Fruit fly (Drosophila melanogaster): ENCODE measurements around the gene red.

red gene

DNA sequence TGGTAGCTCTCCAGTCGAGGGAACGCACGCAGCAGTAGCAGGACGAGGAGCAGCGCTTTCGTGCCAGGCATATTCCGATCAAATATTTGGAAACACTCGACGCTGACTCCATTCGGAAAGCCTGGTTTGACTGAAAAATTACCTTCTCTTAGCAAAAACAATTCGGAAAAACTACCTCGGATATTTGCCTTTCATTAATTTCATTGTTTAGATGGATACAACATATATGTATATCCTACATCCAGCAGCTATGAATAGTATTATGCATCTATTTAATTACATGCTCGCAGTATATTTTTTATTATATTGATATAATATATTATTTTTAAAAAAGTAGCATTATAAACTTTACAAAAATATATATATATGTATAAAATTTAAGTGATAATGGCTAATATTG, 27.8 kb upstream of the red start, which contains the start of gene CG14840:
TSS of gene CG14840 (minus strand) at position 101 of the 400 bp plus-strand sequence.
- TF ChIP-seq rn (GFP tag; IDR thresholded peaks at IDR 0.05) (no peak), CG15710 (tag; optimal IDR thresholded peaks at IDR 0.05) (no peak), D1 (tag; optimal IDR thresholded peaks at IDR 0.05) (no peak), CG8159 (tag; optimal IDR thresholded peaks at IDR 0.05) (no peak), CG9948 (tag; optimal IDR thresholded peaks at IDR 0.05) (no peak), Pif1B (GFP tag; optimal IDR thresholded peaks at IDR 0.05) (no peak), CG10348 (GFP tag; IDR thresholded peaks at IDR 0.05) (no peak), CG17806 (tag; optimal IDR thresholded peaks at IDR 0.05) (no peak)

dm6 chr3R:14262087-14262486, 26.8 kb upstream of the red start, which contains the start of the genes CG14839 and CG14841:
TSS of gene CG14839 (plus strand) at chr3R:14262387.
TSS of gene CG14841 (minus strand) at chr3R:14262418.
- TF ChIP-seq CG4496 (GFP tag; IDR thresholded peaks at IDR 0.05) (no peak), CG14655 (GFP tag; optimal IDR thresholded peaks at IDR 0.05) (no peak), EcR (GFP tag; optimal IDR thresholded peaks at IDR 0.05) (no peak), fd96Ca (GFP tag; IDR thresholded peaks at IDR 0.05) (no peak), CG13204 (GFP tag; optimal IDR thresholded peaks at IDR 0.05) (no peak), CG12605 (GFP tag; IDR thresholded peaks at IDR 0.05) (no peak), CG9948 (tag; optimal IDR thresholded peaks at IDR 0.05) (no peak), CG8301 (tag; optimal IDR thresholded peaks at IDR 0.05) (no peak), CG8159 (tag; optimal IDR thresholded peaks at IDR 0.05) (no peak)

DNA sequence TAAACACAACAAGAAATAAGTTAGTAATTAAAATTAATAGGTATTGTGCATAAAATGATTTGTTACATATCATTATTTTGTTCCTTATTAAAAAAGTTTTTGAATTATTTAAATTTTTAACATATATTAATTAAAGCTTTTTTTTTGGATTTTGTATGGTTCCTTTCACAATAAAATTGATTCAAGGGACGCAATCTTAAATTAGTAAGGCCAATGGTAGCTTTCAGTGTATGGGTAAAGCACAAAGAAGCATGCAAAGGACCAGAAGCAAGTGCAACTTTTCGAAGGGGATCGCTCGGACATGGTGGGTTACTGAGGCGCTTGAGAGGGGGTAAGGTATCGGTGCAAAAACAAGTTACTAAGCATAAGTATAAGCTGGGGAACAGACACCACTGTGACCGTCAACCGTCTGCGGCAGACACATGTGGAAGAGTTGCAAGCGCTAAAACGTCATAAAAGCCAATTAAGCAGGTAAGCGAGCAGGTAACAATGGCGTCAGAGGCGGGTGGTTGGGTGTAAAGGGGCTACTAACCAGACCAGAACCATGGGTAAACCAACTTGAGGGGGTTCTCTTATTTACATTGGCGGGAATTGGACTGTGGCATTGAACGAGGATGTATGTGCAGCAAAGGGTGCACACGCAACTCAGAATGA, 13.2 kb upstream of the red start:
- TF ChIP-seq CG10348 (GFP tag; IDR thresholded peaks at IDR 0.05) = no peak
- TF ChIP-seq CG13204 (GFP tag; optimal IDR thresholded peaks at IDR 0.05) = peak; percentile 32
- TF ChIP-seq CG12605 (GFP tag; IDR thresholded peaks at IDR 0.05) = no peak
- peak; percentile 76 for TF ChIP-seq CG8159 (tag; optimal IDR thresholded peaks at IDR 0.05)
- TF ChIP-seq CG4496 (GFP tag; IDR thresholded peaks at IDR 0.05) = 0 out of 3 replicates have a peak, but pooled peaks have one; percentile 23
- TF ChIP-seq CG17806 (tag; optimal IDR thresholded peaks at IDR 0.05) = peak; percentile 66
- peak; percentile 51 for TF ChIP-seq EcR (GFP tag; optimal IDR thresholded peaks at IDR 0.05)
- no peak for TF ChIP-seq Ets98B (GFP tag; IDR thresholded peaks at IDR 0.05)
- TF ChIP-seq CG34367 (tag; optimal IDR thresholded peaks at IDR 0.05) = peak; percentile 52
- peak; percentile 64 for TF ChIP-seq CG15710 (tag; optimal IDR thresholded peaks at IDR 0.05)

dm6 chr3R:14277894-14278522, 10.9 kb upstream of the red start:
- TF ChIP-seq EcR (GFP tag; optimal IDR thresholded peaks at IDR 0.05) = peak; percentile 72
- TF ChIP-seq CG8159 (tag; optimal IDR thresholded peaks at IDR 0.05) = peak; percentile 98
- TF ChIP-seq CG14655 (GFP tag; optimal IDR thresholded peaks at IDR 0.05) = peak; percentile 97
- TF ChIP-seq CG4496 (GFP tag; IDR thresholded peaks at IDR 0.05) = peak; percentile 97
- peak; percentile 98 for TF ChIP-seq CG15710 (tag; optimal IDR thresholded peaks at IDR 0.05)
- peak; percentile 94 for TF ChIP-seq CG34367 (tag; optimal IDR thresholded peaks at IDR 0.05)
- TF ChIP-seq CG8301 (tag; optimal IDR thresholded peaks at IDR 0.05) = peak; percentile 96
- TF ChIP-seq CG17806 (tag; optimal IDR thresholded peaks at IDR 0.05) = peak; percentile 97
- TF ChIP-seq CG32121 (GFP tag; IDR thresholded peaks at IDR 0.05) = peak; percentile 98
- TF ChIP-seq CG9948 (tag; optimal IDR thresholded peaks at IDR 0.05) = peak; percentile 97
- TF ChIP-seq Pif1B (GFP tag; optimal IDR thresholded peaks at IDR 0.05) = peak; percentile 98
- peak; percentile 97 for TF ChIP-seq Ets98B (GFP tag; IDR thresholded peaks at IDR 0.05)
- TF ChIP-seq CG12605 (GFP tag; IDR thresholded peaks at IDR 0.05) = peak; percentile 97
- peak; percentile 96 for TF ChIP-seq fd96Ca (GFP tag; IDR thresholded peaks at IDR 0.05)
- peak; percentile 96 for TF ChIP-seq rn (GFP tag; IDR thresholded peaks at IDR 0.05)
- peak; percentile 90 for TF ChIP-seq gl (tag; optimal IDR thresholded peaks at IDR 0.05)
- peak; percentile 77 for TF ChIP-seq CG10348 (GFP tag; IDR thresholded peaks at IDR 0.05)
- peak; percentile 97 for TF ChIP-seq D1 (tag; optimal IDR thresholded peaks at IDR 0.05)
- TF ChIP-seq Snoo (tag; optimal IDR thresholded peaks at IDR 0.05) = peak; percentile 93
- peak; percentile 96 for TF ChIP-seq Pif1A (GFP tag; optimal IDR thresholded peaks at IDR 0.05)
- TF ChIP-seq CG13204 (GFP tag; optimal IDR thresholded peaks at IDR 0.05) = peak; percentile 96

DNA sequence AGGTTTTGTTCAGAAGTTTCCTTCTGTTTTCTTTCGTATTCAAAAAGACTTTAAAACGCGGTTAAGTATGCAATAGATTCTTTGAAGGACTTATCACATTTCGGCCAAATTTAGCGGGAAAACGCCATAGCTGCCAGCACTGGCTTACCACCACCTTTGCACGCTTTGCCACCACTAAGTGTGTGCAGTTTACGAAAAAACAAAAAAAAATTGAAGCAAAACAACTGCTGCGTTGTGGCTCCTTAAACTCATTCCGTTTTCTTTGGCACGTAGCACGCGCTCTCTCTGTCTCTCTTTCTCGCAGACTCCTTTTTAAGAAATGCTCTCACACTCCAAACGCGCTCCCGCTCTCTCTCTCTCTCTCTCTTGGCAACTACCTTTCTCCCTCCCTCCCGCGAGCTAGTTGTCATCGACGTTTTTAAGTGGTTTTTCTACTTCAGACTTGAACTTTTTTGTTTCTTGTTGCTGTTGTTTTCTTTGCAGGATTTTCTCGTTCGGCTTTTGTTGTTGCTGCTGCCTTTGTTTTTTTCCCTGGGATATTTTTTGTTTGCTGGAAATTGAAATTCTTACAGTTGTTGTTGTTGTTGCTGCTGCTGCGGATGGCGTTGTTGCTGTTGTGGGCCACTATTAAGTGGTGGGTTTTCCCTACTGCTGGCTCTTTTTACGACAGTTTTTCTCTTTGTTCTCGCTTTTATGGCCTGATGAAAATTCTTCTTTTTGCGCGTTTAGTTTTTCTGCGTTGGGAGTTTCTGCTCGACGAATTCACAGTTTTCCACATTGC, 10.2 kb upstream of the red start:
- no peak for TF ChIP-seq CG10348 (GFP tag; IDR thresholded peaks at IDR 0.05)
- TF ChIP-seq rn (GFP tag; IDR thresholded peaks at IDR 0.05) = no peak
- TF ChIP-seq D1 (tag; optimal IDR thresholded peaks at IDR 0.05) = no peak
- peak; percentile 75 for TF ChIP-seq CG13204 (GFP tag; optimal IDR thresholded peaks at IDR 0.05)
- TF ChIP-seq Pif1A (GFP tag; optimal IDR thresholded peaks at IDR 0.05) = peak; percentile 37
- peak; percentile 84 for TF ChIP-seq CG4496 (GFP tag; IDR thresholded peaks at IDR 0.05)
- TF ChIP-seq CG32121 (GFP tag; IDR thresholded peaks at IDR 0.05) = no peak; the same call in 1 of the 2 replicates
- TF ChIP-seq CG12605 (GFP tag; IDR thresholded peaks at IDR 0.05) = peak; percentile 69
- peak; percentile 21 for TF ChIP-seq CG17806 (tag; optimal IDR thresholded peaks at IDR 0.05)
- peak; percentile 69 for TF ChIP-seq EcR (GFP tag; optimal IDR thresholded peaks at IDR 0.05)
- TF ChIP-seq CG15710 (tag; optimal IDR thresholded peaks at IDR 0.05) = peak; percentile 53
- TF ChIP-seq gl (tag; optimal IDR thresholded peaks at IDR 0.05) = peak; percentile 88
- peak; percentile 50 for TF ChIP-seq CG9948 (tag; optimal IDR thresholded peaks at IDR 0.05)
- peak; percentile 15 for TF ChIP-seq CG8301 (tag; optimal IDR thresholded peaks at IDR 0.05)
- TF ChIP-seq Pif1B (GFP tag; optimal IDR thresholded peaks at IDR 0.05) = peak; percentile 66
- TF ChIP-seq CG14655 (GFP tag; optimal IDR thresholded peaks at IDR 0.05) = peak; percentile 31
- TF ChIP-seq CG8159 (tag; optimal IDR thresholded peaks at IDR 0.05) = peak; percentile 45
- TF ChIP-seq Snoo (tag; optimal IDR thresholded peaks at IDR 0.05) = no peak
- TF ChIP-seq CG34367 (tag; optimal IDR thresholded peaks at IDR 0.05) = peak; percentile 33
- peak; percentile 79 for TF ChIP-seq Ets98B (GFP tag; IDR thresholded peaks at IDR 0.05)
- peak; percentile 63; the same call in 2 of the 3 replicates for TF ChIP-seq fd96Ca (GFP tag; IDR thresholded peaks at IDR 0.05)

All from whole organism, pupa.